Fruit fly (Drosophila melanogaster): Measurements from ENCODE around the gene CG2983.

CG2983 gene

DNA sequence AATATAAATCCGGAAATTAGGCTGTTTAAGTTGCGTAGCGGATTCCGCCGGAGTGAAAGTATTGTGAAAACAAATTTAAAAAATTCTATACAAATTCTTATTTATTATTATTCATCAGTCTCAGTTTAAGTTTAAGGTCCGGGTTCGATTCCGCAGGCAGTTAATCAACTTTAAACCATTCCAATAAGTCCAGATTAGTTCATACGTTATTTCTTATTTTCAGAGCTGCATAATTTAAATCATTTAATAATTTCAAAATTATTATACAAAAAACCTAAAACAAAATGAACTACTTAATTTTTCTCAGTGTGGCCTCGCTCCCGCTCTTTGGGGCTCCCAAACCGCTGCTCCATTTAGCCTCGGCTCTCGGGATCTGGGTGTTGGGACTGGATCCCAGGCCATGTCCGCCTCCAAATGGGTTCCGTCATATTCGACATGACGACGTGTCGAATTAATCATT is 17.1 kb upstream of the CG2983 start (continued):
- TF ChIP-seq CG11247 (GFP tag; IDR thresholded peaks at IDR 0.05) (peak; percentile 56), CG11085 (GFP tag; IDR thresholded peaks at IDR 0.05) (peak; percentile 41; the same call in 1 of the 2 replicates), Hmx (GFP tag; optimal IDR thresholded peaks at IDR 0.05) (peak; percentile 74), wor (GFP tag; IDR thresholded peaks at IDR 0.05) (peak; percentile 79), Dad (GFP tag; optimal IDR thresholded peaks at IDR 0.05) (peak; percentile 29), hkb (optimal IDR thresholded peaks at IDR 0.05) (no peak), hkb (GFP tag; IDR thresholded peaks at IDR 0.05) (peak; percentile 86), Sry-δ (GFP tag; optimal IDR thresholded peaks at IDR 0.05) (peak; percentile 8), shn (GFP tag; optimal IDR thresholded peaks at IDR 0.05) (no peak), CG1529 (GFP tag; optimal IDR thresholded peaks at IDR 0.05) (peak; percentile 91), Ets65A (GFP tag) (peak; percentile 76), B-H1 (GFP tag; IDR thresholded peaks at IDR 0.05) (peak; percentile 57; the same call in 2 of the 3 replicates), CHES-1-like (GFP tag; optimal IDR thresholded peaks at IDR 0.05) (peak; percentile 50), CG5953 (GFP tag; IDR thresholded peaks at IDR 0.05) (no peak), abd-A (tag; optimal IDR thresholded peaks at IDR 0.05) (no peak), cg (GFP tag; optimal IDR thresholded peaks at IDR 0.05) (no peak), CG7745 (tag; optimal IDR thresholded peaks at IDR 0.05) (no peak), pho (GFP tag; optimal IDR thresholded peaks at IDR 0.05) (peak; percentile 58), CG9817 (tag; optimal IDR thresholded peaks at IDR 0.05) (peak; percentile 75), ro (GFP tag; IDR thresholded peaks at IDR 0.05) (peak; percentile 24; the same call in 1 of the 2 replicates), bowl (GFP tag; IDR thresholded peaks at IDR 0.05) (no peak), Pdp1 (GFP tag; optimal IDR thresholded peaks at IDR 0.05) (peak; percentile 65 to 74), HLH54F (GFP tag; optimal IDR thresholded peaks at IDR 0.05) (peak; percentile 50), tap (tag; optimal IDR thresholded peaks at IDR 0.05) (peak; percentile 74), CG11696 (GFP tag; IDR thresholded peaks at IDR 0.05) (peak; percentile 25; the same call in 1 of the 2 replicates), bcd (GFP tag; optimal IDR thresholded peaks at IDR 0.05) (peak; percentile 90), D (optimal IDR thresholded peaks at IDR 0.05) (no peak), D (GFP tag; optimal IDR thresholded peaks at IDR 0.05) (peak; percentile 93), gsb (GFP tag; IDR thresholded peaks at IDR 0.05) (peak; percentile 35; the same call in 1 of the 2 replicates), wek (GFP tag; optimal IDR thresholded peaks at IDR 0.05) (no peak), ssp (GFP tag; IDR thresholded peaks at IDR 0.05) (peak; percentile 65), twi (tag; optimal IDR thresholded peaks at IDR 0.05) (peak; percentile 86), CG4328 (GFP tag; optimal IDR thresholded peaks at IDR 0.05) (peak; percentile 87), Xbp1 (GFP tag; optimal IDR thresholded peaks at IDR 0.05) (peak; percentile 87), Doc2 (GFP tag; IDR thresholded peaks at IDR 0.05) (no peak), Ets97D (GFP tag; optimal IDR thresholded peaks at IDR 0.05) (no peak), Dek (tag; optimal IDR thresholded peaks at IDR 0.05) (peak; percentile 76), ranshi (GFP tag; IDR thresholded peaks at IDR 0.05) (peak; percentile 42; the same call in 1 of the 2 replicates), Awh (GFP tag; IDR thresholded peaks at IDR 0.05) (peak; percentile 32; the same call in 1 of the 2 replicates), luna (GFP tag; optimal IDR thresholded peaks at IDR 0.05) (no peak), CG2199 (GFP tag; IDR thresholded peaks at IDR 0.05) (no peak), fd96Cb (tag; optimal IDR thresholded peaks at IDR 0.05) (peak; percentile 89), bbx (GFP tag; IDR thresholded peaks at IDR 0.05; ENCODE audit: partially characterized antibody) (no peak), CG18476 (GFP tag; optimal IDR thresholded peaks at IDR 0.05) (peak; percentile 86), CG7357 (GFP tag; IDR thresholded peaks at IDR 0.05) (peak; percentile 81), sug (tag; optimal IDR thresholded peaks at IDR 0.05) (peak; percentile 79), sim (GFP tag; IDR thresholded peaks at IDR 0.05) (peak; percentile 36; the same call in 1 of the 2 replicates), Nf-YA (GFP tag; IDR thresholded peaks at IDR 0.05) (peak; percentile 47), sob (GFP tag; IDR thresholded peaks at IDR 0.05) (peak; percentile 75; the same call in 1 of the 2 replicates), CG16813 (GFP tag; IDR thresholded peaks at IDR 0.05; ENCODE audit: partially characterized antibody) (no peak), D19B (GFP tag; optimal IDR thresholded peaks at IDR 0.05) (peak; percentile 71), vfl (GFP tag; optimal IDR thresholded peaks at IDR 0.05) (peak; percentile 59)

Measured in whole organism, embryonic.